Worm (Caenorhabditis elegans): Measurements from ENCODE around the gene F40D4.13.

Gene F40D4.13

ce11 chrV:17177967-17178366 lies 20.9 kb upstream of the F40D4.13 start, which contains the start of gene srsx-1:
TSS of gene srsx-1 (minus strand) at chrV:17178067.
- TF ChIP-seq hmbx-1 (tag; optimal IDR thresholded peaks at IDR 0.05) (no peak), flt-1 (GFP tag; IDR thresholded peaks at IDR 0.05) (no peak), ama-1 (optimal IDR thresholded peaks at IDR 0.05) (no peak), ets-7 (tag; optimal IDR thresholded peaks at IDR 0.05) (no peak)

- TF ChIP-seq ceh-36 (tag; optimal IDR thresholded peaks at IDR 0.05) (no peak), tbx-37 (GFP tag; conservative IDR thresholded peaks at IDR 0.05) (no peak), B0310.2 (tag; optimal IDR thresholded peaks at IDR 0.05) (no peak), hmbx-1 (tag; optimal IDR thresholded peaks at IDR 0.05) (no peak), scrt-1 (GFP tag; IDR thresholded peaks at IDR 0.05) (no peak), ets-7 (tag; optimal IDR thresholded peaks at IDR 0.05) (no peak), ceh-13 (GFP tag; optimal IDR thresholded peaks at IDR 0.05) (no peak), pes-1 (GFP tag; IDR thresholded peaks at IDR 0.05) (no peak), hmg-4 (GFP tag; optimal IDR thresholded peaks at IDR 0.05) (no peak), aly-1 (tag; optimal IDR thresholded peaks at IDR 0.05) (no peak), flt-1 (GFP tag; IDR thresholded peaks at IDR 0.05) (no peak), tbx-11 (GFP tag; IDR thresholded peaks at IDR 0.05) (no peak), ama-1 (optimal IDR thresholded peaks at IDR 0.05) (no peak), tra-4 (tag; optimal IDR thresholded peaks at IDR 0.05) (no peak), hnd-1 (tag; optimal IDR thresholded peaks at IDR 0.05) (no peak)
These were observed 16.7 kb upstream of the F40D4.13 start, which contains the start of gene srbc-25 for ce11 chrV:17173738-17174137. TSS of gene srbc-25 (plus strand) at chrV:17174038.

- TF ChIP-seq ets-7 (tag; optimal IDR thresholded peaks at IDR 0.05), result no peak
These were observed 14.5 kb upstream of the F40D4.13 start, which contains the start of gene srbc-26 for ce11 chrV:17171551-17171950. TSS of gene srbc-26 (plus strand) at chrV:17171851.

ce11 chrV:17170822-17171221 lies 13.8 kb upstream of the F40D4.13 start, which contains the start of gene srw-51:
TSS of gene srw-51 (minus strand) at chrV:17170922.
- TF ChIP-seq ceh-13 (GFP tag; optimal IDR thresholded peaks at IDR 0.05) (no peak), F13C5.2 (tag; optimal IDR thresholded peaks at IDR 0.05) (no peak), ama-1 (optimal IDR thresholded peaks at IDR 0.05) (no peak), tra-4 (tag; optimal IDR thresholded peaks at IDR 0.05) (no peak), B0310.2 (tag; optimal IDR thresholded peaks at IDR 0.05) (no peak), tbx-11 (GFP tag; IDR thresholded peaks at IDR 0.05) (no peak), hmbx-1 (tag; optimal IDR thresholded peaks at IDR 0.05) (no peak), sea-1 (GFP tag; conservative IDR thresholded peaks at IDR 0.05) (no peak), pes-1 (GFP tag; IDR thresholded peaks at IDR 0.05) (no peak), ceh-36 (tag; optimal IDR thresholded peaks at IDR 0.05) (no peak), hnd-1 (tag; optimal IDR thresholded peaks at IDR 0.05) (no peak), hmg-4 (GFP tag; optimal IDR thresholded peaks at IDR 0.05) (no peak), flt-1 (GFP tag; IDR thresholded peaks at IDR 0.05) (no peak), ets-7 (tag; optimal IDR thresholded peaks at IDR 0.05) (no peak), tbx-37 (GFP tag; conservative IDR thresholded peaks at IDR 0.05) (no peak), aly-1 (tag; optimal IDR thresholded peaks at IDR 0.05) (no peak), scrt-1 (GFP tag; IDR thresholded peaks at IDR 0.05) (no peak)

- no peak for TF ChIP-seq ets-7 (tag; optimal IDR thresholded peaks at IDR 0.05)
- no peak for TF ChIP-seq ceh-36 (tag; optimal IDR thresholded peaks at IDR 0.05)
These were observed 10.4 kb upstream of the F40D4.13 start, which contains the start of gene srz-66 for ce11 chrV:17167457-17167856. TSS of gene srz-66 (minus strand) at chrV:17167557.

ce11 chrV:17165409-17165808 lies 8.4 kb upstream of the F40D4.13 start, which contains the start of gene srh-102:
TSS of gene srh-102 (minus strand) at chrV:17165509.
- no peak for TF ChIP-seq ama-1 (optimal IDR thresholded peaks at IDR 0.05)
- no peak for TF ChIP-seq scrt-1 (GFP tag; IDR thresholded peaks at IDR 0.05)
- TF ChIP-seq ceh-13 (GFP tag; optimal IDR thresholded peaks at IDR 0.05), result no peak
- TF ChIP-seq ceh-36 (tag; optimal IDR thresholded peaks at IDR 0.05), result no peak
- TF ChIP-seq F13C5.2 (tag; optimal IDR thresholded peaks at IDR 0.05), result no peak
- TF ChIP-seq aly-1 (tag; optimal IDR thresholded peaks at IDR 0.05), result no peak

- TF ChIP-seq ceh-13 (GFP tag; optimal IDR thresholded peaks at IDR 0.05) (no peak), hmg-4 (GFP tag; optimal IDR thresholded peaks at IDR 0.05) (no peak), sea-1 (GFP tag; conservative IDR thresholded peaks at IDR 0.05) (no peak), tbx-37 (GFP tag; conservative IDR thresholded peaks at IDR 0.05) (no peak), pes-1 (GFP tag; IDR thresholded peaks at IDR 0.05) (no peak), aly-1 (tag; optimal IDR thresholded peaks at IDR 0.05) (no peak), tra-4 (tag; optimal IDR thresholded peaks at IDR 0.05) (no peak), B0310.2 (tag; optimal IDR thresholded peaks at IDR 0.05) (no peak), ets-7 (tag; optimal IDR thresholded peaks at IDR 0.05) (no peak), F13C5.2 (tag; optimal IDR thresholded peaks at IDR 0.05) (no peak), hmbx-1 (tag; optimal IDR thresholded peaks at IDR 0.05) (no peak), hnd-1 (tag; optimal IDR thresholded peaks at IDR 0.05) (no peak), ama-1 (optimal IDR thresholded peaks at IDR 0.05) (no peak), scrt-1 (GFP tag; IDR thresholded peaks at IDR 0.05) (no peak), tbx-11 (GFP tag; IDR thresholded peaks at IDR 0.05) (no peak), ceh-36 (tag; optimal IDR thresholded peaks at IDR 0.05) (no peak), flt-1 (GFP tag; IDR thresholded peaks at IDR 0.05) (no peak)
These were observed 2.4 kb upstream of the F40D4.13 start, which contains the start of gene F40D4.12 for ce11 chrV:17159430-17159924. TSS of gene F40D4.12 (plus strand) at chrV:17159874.

ce11 chrV:17155384-17155858 lies 1.6 kb downstream of the F40D4.13 start, which contains the start of gene F40D4.17:
TSS of gene F40D4.17 (minus strand) at chrV:17155434.
- TF ChIP-seq flt-1 (GFP tag; IDR thresholded peaks at IDR 0.05), result no peak
- no peak for TF ChIP-seq aly-1 (tag; optimal IDR thresholded peaks at IDR 0.05)
- no peak for TF ChIP-seq ets-7 (tag; optimal IDR thresholded peaks at IDR 0.05)
- no peak for TF ChIP-seq pes-1 (GFP tag; IDR thresholded peaks at IDR 0.05)
- TF ChIP-seq hmg-4 (GFP tag; optimal IDR thresholded peaks at IDR 0.05), result no peak
- TF ChIP-seq tra-4 (tag; optimal IDR thresholded peaks at IDR 0.05), result no peak
- no peak for TF ChIP-seq sea-1 (GFP tag; conservative IDR thresholded peaks at IDR 0.05)
- TF ChIP-seq hnd-1 (tag; optimal IDR thresholded peaks at IDR 0.05), result no peak
- TF ChIP-seq F13C5.2 (tag; optimal IDR thresholded peaks at IDR 0.05), result no peak
- no peak for TF ChIP-seq hmbx-1 (tag; optimal IDR thresholded peaks at IDR 0.05)
- no peak for TF ChIP-seq ama-1 (optimal IDR thresholded peaks at IDR 0.05)
- TF ChIP-seq ceh-36 (tag; optimal IDR thresholded peaks at IDR 0.05), result no peak
- no peak for TF ChIP-seq tbx-11 (GFP tag; IDR thresholded peaks at IDR 0.05)
- no peak for TF ChIP-seq ceh-13 (GFP tag; optimal IDR thresholded peaks at IDR 0.05)
- no peak for TF ChIP-seq B0310.2 (tag; optimal IDR thresholded peaks at IDR 0.05)
- no peak for TF ChIP-seq scrt-1 (GFP tag; IDR thresholded peaks at IDR 0.05)
- no peak for TF ChIP-seq tbx-37 (GFP tag; conservative IDR thresholded peaks at IDR 0.05)
